Worm (Caenorhabditis elegans) whole organism, midembryonic: ENCODE results near the gene srx-14.

Experiments
- T22C8.4 ChIP-seq: fragments of 200-800 bp; sonication (Bioruptor generic); IDR thresholded peaks from 2 replicates; pipeline ENCODE4 v1.3.6; 2022; ENCODE audit warnings: missing genetic modification characterization, missing compliant biosample characterization
- tab-1 ChIP-seq: fragments of 200-800 bp; sonication (Bioruptor generic); IDR thresholded peaks from 2 replicates; pipeline ENCODE4 v1.3.6; 2022; ENCODE audit warnings: missing genetic modification characterization, missing compliant biosample characterization

DNA sequence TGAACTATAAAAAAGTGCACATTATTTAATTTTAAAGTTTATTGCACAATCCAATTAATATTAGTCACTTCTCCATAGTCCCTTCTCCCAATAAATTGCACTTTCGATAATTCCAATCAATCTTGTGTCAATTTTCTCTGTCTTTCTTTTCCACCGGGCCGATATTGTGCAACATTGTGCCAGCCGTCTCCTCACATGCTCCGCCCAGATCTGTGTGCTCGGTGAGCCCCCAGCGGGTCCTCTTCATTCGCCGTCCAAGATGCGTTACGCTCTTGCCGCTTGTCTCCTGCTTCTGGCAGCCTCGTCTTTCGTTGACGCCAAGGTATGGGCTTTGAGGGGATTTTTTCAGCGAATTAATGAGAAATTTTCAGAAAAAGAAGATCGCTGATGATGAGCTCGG, 6.3 kb downstream of the srx-14 start, which contains the start of gene ost-1:
- TF ChIP-seq T22C8.4 (GFP tag; lab: Robert Waterston, UW), result no peak
- no peak for TF ChIP-seq tab-1 (GFP tag; lab: Robert Waterston, UW)
